Fruit fly (Drosophila melanogaster): ENCODE data around the gene CG13058.

Gene CG13058

dm6 chr3L:16351770-16352429 lies 23.3 kb downstream of the CG13058 start, which contains the start of the genes Golgin104 and Tcs3 (continued):
- no peak for TF ChIP-seq D (optimal IDR thresholded peaks at IDR 0.05)
- TF ChIP-seq D (GFP tag; optimal IDR thresholded peaks at IDR 0.05), result no peak
- TF ChIP-seq tio (GFP tag; optimal IDR thresholded peaks at IDR 0.05), result no peak
- TF ChIP-seq CG3847 (GFP tag; IDR thresholded peaks at IDR 0.05), result peak; percentile 41; the same call in 1 of the 2 replicates
- TF ChIP-seq H15 (GFP tag; IDR thresholded peaks at IDR 0.05), result no peak
- TF ChIP-seq MESR4 (GFP tag; optimal IDR thresholded peaks at IDR 0.05), result peak; percentile 56

- TF ChIP-seq dmrt11E (tag; optimal IDR thresholded peaks at IDR 0.05), result no peak
- TF ChIP-seq Med (GFP tag), result peak; percentile 57
- no peak for TF ChIP-seq Sox100B (GFP tag; optimal IDR thresholded peaks at IDR 0.05)
- TF ChIP-seq Pdp1 (GFP tag; optimal IDR thresholded peaks at IDR 0.05), result peak in 1 of 2 experiments; percentile 0
- no peak for TF ChIP-seq lola (GFP tag; optimal IDR thresholded peaks at IDR 0.05)
- no peak for TF ChIP-seq fd102C (GFP tag; optimal IDR thresholded peaks at IDR 0.05)
- TF ChIP-seq CG11504 (tag; optimal IDR thresholded peaks at IDR 0.05), result no peak
- TF ChIP-seq Lhr (GFP tag; optimal IDR thresholded peaks at IDR 0.05), result no peak
- no peak for TF ChIP-seq otp (GFP tag; IDR thresholded peaks at IDR 0.05)
- TF ChIP-seq ham (GFP tag; IDR thresholded peaks at IDR 0.05), result no peak
- TF ChIP-seq corto (GFP tag; optimal IDR thresholded peaks at IDR 0.05), result no peak
- no peak for TF ChIP-seq CG30431 (GFP tag; optimal IDR thresholded peaks at IDR 0.05)
- no peak for TF ChIP-seq Dbx (GFP tag; IDR thresholded peaks at IDR 0.05)
Measured at dm6 chr3L:16354197-16354596, 25.6 kb downstream of the CG13058 start, which contains the start of gene Pdh. Pdh (minus strand) TSS chr3L:16354297.

dm6 chr3L:16356171-16356765 lies 27.6 kb downstream of the CG13058 start:
- TF ChIP-seq CG13296 (GFP tag; optimal IDR thresholded peaks at IDR 0.05) (peak; percentile 17), Dad (GFP tag; optimal IDR thresholded peaks at IDR 0.05) (no peak), Aef1 (GFP tag; IDR thresholded peaks at IDR 0.05) (no peak), CG8281 (tag; optimal IDR thresholded peaks at IDR 0.05) (no peak), ind (GFP tag; optimal IDR thresholded peaks at IDR 0.05) (no peak), CG33213 (GFP tag; optimal IDR thresholded peaks at IDR 0.05) (no peak), CG2129 (GFP tag; IDR thresholded peaks at IDR 0.05; ENCODE audit: partially characterized antibody) (no peak), phol (tag; optimal IDR thresholded peaks at IDR 0.05) (no peak), nau (GFP tag; optimal IDR thresholded peaks at IDR 0.05) (no peak), CG10959 (GFP tag; IDR thresholded peaks at IDR 0.05) (no peak), Ets97D (GFP tag; optimal IDR thresholded peaks at IDR 0.05) (no peak), jumu (GFP tag; optimal IDR thresholded peaks at IDR 0.05) (no peak), H15 (GFP tag; IDR thresholded peaks at IDR 0.05) (no peak), CG7928 (GFP tag; optimal IDR thresholded peaks at IDR 0.05) (no peak), maf-S (GFP tag; optimal IDR thresholded peaks at IDR 0.05) (no peak), NC2α (GFP tag; optimal IDR thresholded peaks at IDR 0.05) (no peak), CG31441 (GFP tag; IDR thresholded peaks at IDR 0.05) (no peak), Asciz (GFP tag; optimal IDR thresholded peaks at IDR 0.05) (no peak), CG32767 (GFP tag; IDR thresholded peaks at IDR 0.05) (no peak), seq (GFP tag; IDR thresholded peaks at IDR 0.05) (no peak), abd-A (tag; optimal IDR thresholded peaks at IDR 0.05) (no peak), az2 (GFP tag; optimal IDR thresholded peaks at IDR 0.05) (no peak), CG12299 (tag; optimal IDR thresholded peaks at IDR 0.05) (no peak), CG9876 (GFP tag; optimal IDR thresholded peaks at IDR 0.05) (no peak), mirr (GFP tag; optimal IDR thresholded peaks at IDR 0.05) (peak; percentile 97), CG31365 (tag; optimal IDR thresholded peaks at IDR 0.05) (no peak), sens-2 (GFP tag; IDR thresholded peaks at IDR 0.05) (no peak), ssp (GFP tag; IDR thresholded peaks at IDR 0.05) (no peak), CG12744 (GFP tag; optimal IDR thresholded peaks at IDR 0.05) (no peak), CG10462 (GFP tag; optimal IDR thresholded peaks at IDR 0.05) (no peak)

Data from whole organism, embryonic.